Worm (Caenorhabditis elegans) whole organism, L1 larva: Measurements from ENCODE around the gene C37C3.1.

Source experiments
- C04F5.9 ChIP-seq: sonication (generic microtip); optimal IDR thresholded peaks from 2 replicates; lab custom pipeline; 2016; ENCODE audit warnings: missing genetic modification characterization, missing compliant biosample characterization
- C16A3.4 ChIP-seq: fragments of 150-350 bp; optimal IDR thresholded peaks from 2 replicates; lab custom pipeline; 2014; ENCODE audit warnings: missing biosample characterization, missing genetic modification characterization
- alr-1 ChIP-seq: fragments of 200-800 bp; sonication (Bioruptor generic); optimal IDR thresholded peaks from 2 replicates; lab custom pipeline; 2018; ENCODE audit warnings: borderline replicate concordance, mild to moderate bottlenecking, missing genetic modification characterization, missing compliant biosample characterization
- aly-2 ChIP-seq: fragments of 150-350 bp; optimal IDR thresholded peaks from 2 replicates; lab custom pipeline; 2014; ENCODE audit warnings: missing biosample characterization, missing genetic modification characterization
- ama-1 ChIP-seq: fragments of 150-350 bp; optimal IDR thresholded peaks from 2 replicates; lab custom pipeline; 2014
- blmp-1 ChIP-seq: fragments of 150-350 bp; optimal IDR thresholded peaks from 2 replicates; lab custom pipeline; 2014; ENCODE audit warnings: missing biosample characterization, missing genetic modification characterization
- ceh-63 ChIP-seq: fragments of 200-800 bp; sonication (Bioruptor generic); optimal IDR thresholded peaks from 2 replicates; lab custom pipeline; 2018; ENCODE audit warnings: mild to moderate bottlenecking, missing genetic modification characterization, missing compliant biosample characterization
- ceh-82 ChIP-seq, 3 experiments: fragments of 150-350 bp in 1 of 3; sonication (generic microtip) in 2 of 3; optimal IDR thresholded peaks; 2 replicates each; lab custom pipeline; 2014 to 2017; ENCODE audit warnings: missing biosample characterization in 3 of 3, missing genetic modification characterization in 3 of 3
- ceh-90 ChIP-seq: sonication (generic microtip); optimal IDR thresholded peaks from 2 replicates; lab custom pipeline; 2016; ENCODE audit warnings: missing genetic modification characterization, missing compliant biosample characterization
- efl-1 ChIP-seq, 4 experiments: fragments of 150-350 bp; optimal IDR thresholded peaks in 3 of 4; peaks in 1 of 4; 1 replicate in 1 of 4; 2 replicates in 3 of 4; lab custom pipeline; 2014; ENCODE audit warnings: missing biosample characterization in 2 of 4, missing genetic modification characterization in 2 of 4, missing genetic modification reagents in 2 of 4
- efl-3 ChIP-seq: fragments of 200-800 bp; sonication (Bioruptor generic); optimal IDR thresholded peaks from 2 replicates; lab custom pipeline; 2018; ENCODE audit warnings: mild to moderate bottlenecking, missing genetic modification characterization, missing compliant biosample characterization
- egl-27 ChIP-seq, 2 experiments: fragments of 150-350 bp in 1 of 2; sonication (generic microtip); optimal IDR thresholded peaks; 3 replicates each; lab custom pipeline; 2017 to 2018; ENCODE audit warnings: missing biosample characterization in 2 of 2, missing genetic modification characterization in 2 of 2, missing genetic modification reagents in 2 of 2
- elt-3 ChIP-seq, 6 experiments: fragments of 150-350 bp in 1 of 6; sonication (generic microtip); optimal IDR thresholded peaks; 2 replicates each; lab custom pipeline; 2017 to 2018; ENCODE audit warnings: missing biosample characterization in 6 of 6, missing genetic modification characterization in 6 of 6, inconsistent platforms in 1 of 6
- ets-5 ChIP-seq: fragments of 200-800 bp; sonication (Bioruptor generic); IDR thresholded peaks from 2 replicates; pipeline ENCODE4 v1.3.6; 2022; ENCODE audit warnings: missing genetic modification characterization, missing compliant biosample characterization
- fkh-10 ChIP-seq: sonication (generic microtip); optimal IDR thresholded peaks from 2 replicates; lab custom pipeline; 2017; ENCODE audit warnings: missing biosample characterization, missing genetic modification reagents, missing genetic modification characterization
- fkh-4 ChIP-seq: sonication (generic microtip); optimal IDR thresholded peaks from 2 replicates; lab custom pipeline; 2016; ENCODE audit warnings: missing compliant biosample characterization, missing genetic modification characterization, borderline replicate concordance
- hlh-17 ChIP-seq: fragments of 200-800 bp; sonication (Bioruptor generic); optimal IDR thresholded peaks from 2 replicates; lab custom pipeline; 2018; ENCODE audit warnings: missing genetic modification characterization, mild to moderate bottlenecking, missing compliant biosample characterization, moderate library complexity, borderline replicate concordance
- lin-13 ChIP-seq: fragments of 150-350 bp; optimal IDR thresholded peaks from 2 replicates; lab custom pipeline; 2014; ENCODE audit warnings: missing biosample characterization, missing genetic modification reagents, missing genetic modification characterization
- lin-14 ChIP-seq: fragments of 200-800 bp; sonication (Bioruptor generic); optimal IDR thresholded peaks from 2 replicates; lab custom pipeline; 2018; ENCODE audit warnings: mild to moderate bottlenecking, missing genetic modification characterization, moderate library complexity, missing compliant biosample characterization
- lin-35 ChIP-seq, 2 experiments: fragments of 150-350 bp; optimal IDR thresholded peaks; 2 replicates each; lab custom pipeline; 2014; ENCODE audit warnings: missing biosample characterization in 2 of 2, missing genetic modification characterization in 2 of 2, missing genetic modification reagents in 2 of 2
- lir-3 ChIP-seq: sonication (generic microtip); optimal IDR thresholded peaks from 2 replicates; lab custom pipeline; 2016; ENCODE audit warnings: mild to moderate bottlenecking, missing genetic modification characterization, moderate library complexity, missing compliant biosample characterization; ENCODE audit not compliant: poor library complexity
- lsy-2 ChIP-seq, 2 experiments: fragments of 150-350 bp; optimal IDR thresholded peaks; 2 replicates each; lab custom pipeline; 2014; ENCODE audit warnings: missing biosample characterization in 2 of 2, missing genetic modification characterization in 2 of 2
- mab-9 ChIP-seq: fragments of 200-800 bp; sonication (Bioruptor generic); IDR thresholded peaks from 2 replicates; pipeline ENCODE4 v1.3.6; 2022; ENCODE audit warnings: missing genetic modification reagents, missing genetic modification characterization, missing compliant biosample characterization
- mef-2 ChIP-seq: fragments of 150-350 bp; optimal IDR thresholded peaks from 2 replicates; lab custom pipeline; 2014; ENCODE audit warnings: missing biosample characterization, missing genetic modification characterization
- mep-1 ChIP-seq: fragments of 150-350 bp; optimal IDR thresholded peaks from 2 replicates; lab custom pipeline; 2014; ENCODE audit warnings: missing biosample characterization, missing genetic modification characterization
- nhr-12 ChIP-seq: sonication (generic microtip); optimal IDR thresholded peaks from 2 replicates; lab custom pipeline; 2017; ENCODE audit warnings: missing biosample characterization, missing genetic modification characterization
- nhr-20 ChIP-seq: sonication (generic microtip); optimal IDR thresholded peaks from 2 replicates; lab custom pipeline; 2016; ENCODE audit warnings: mild to moderate bottlenecking, missing genetic modification characterization, missing compliant biosample characterization
- nhr-237 ChIP-seq: fragments of 150-350 bp; optimal IDR thresholded peaks from 2 replicates; lab custom pipeline; 2014; ENCODE audit warnings: missing biosample characterization, missing genetic modification characterization
- nhr-71 ChIP-seq: sonication (generic microtip); optimal IDR thresholded peaks from 2 replicates; lab custom pipeline; 2016; ENCODE audit warnings: mild to moderate bottlenecking, missing genetic modification characterization, moderate library complexity, missing compliant biosample characterization
- nhr-90 ChIP-seq: sonication (generic microtip); optimal IDR thresholded peaks from 2 replicates; lab custom pipeline; 2016; ENCODE audit warnings: mild to moderate bottlenecking, missing genetic modification characterization, missing compliant biosample characterization; ENCODE audit not compliant: poor library complexity
- pag-3 ChIP-seq: sonication (generic microtip); optimal IDR thresholded peaks from 2 replicates; lab custom pipeline; 2017; ENCODE audit warnings: missing genetic modification characterization, mild to moderate bottlenecking, missing compliant biosample characterization, antibody characterized with exemption, borderline replicate concordance; ENCODE audit not compliant: insufficient read depth
- skn-1 ChIP-seq: fragments of 150-350 bp; optimal IDR thresholded peaks from 2 replicates; lab custom pipeline; 2014; ENCODE audit warnings: missing biosample characterization, missing genetic modification characterization
- snpc-4 ChIP-seq: fragments of 150-350 bp; optimal IDR thresholded peaks from 2 replicates; lab custom pipeline; 2014; ENCODE audit warnings: missing biosample characterization, missing genetic modification characterization
- snu-23 ChIP-seq: sonication (generic microtip); optimal IDR thresholded peaks from 2 replicates; lab custom pipeline; 2016; ENCODE audit warnings: missing genetic modification characterization, missing compliant biosample characterization
- sox-4 ChIP-seq: sonication (generic microtip); optimal IDR thresholded peaks from 2 replicates; lab custom pipeline; 2016; ENCODE audit warnings: missing genetic modification characterization, missing compliant biosample characterization
- sptf-1 ChIP-seq: fragments of 150-350 bp; optimal IDR thresholded peaks from 2 replicates; lab custom pipeline; 2014; ENCODE audit warnings: missing biosample characterization, missing genetic modification characterization
- sup-37 ChIP-seq: fragments of 200-800 bp; sonication (Bioruptor generic); optimal IDR thresholded peaks from 2 replicates; lab custom pipeline; 2018; ENCODE audit warnings: mild to moderate bottlenecking, missing genetic modification characterization, missing compliant biosample characterization
- unc-130 ChIP-seq: fragments of 150-350 bp; optimal IDR thresholded peaks from 2 replicates; lab custom pipeline; 2017; ENCODE audit warnings: missing biosample characterization, missing genetic modification characterization, inconsistent platforms
- unc-30 ChIP-seq: sonication (generic microtip); optimal IDR thresholded peaks from 2 replicates; lab custom pipeline; 2017; ENCODE audit warnings: missing biosample characterization, missing genetic modification characterization
- vab-15 ChIP-seq: sonication (generic microtip); optimal IDR thresholded peaks from 2 replicates; lab custom pipeline; 2017; ENCODE audit warnings: missing genotype, mild to moderate bottlenecking, missing genetic modification characterization, missing compliant biosample characterization
- xbp-1 ChIP-seq: sonication (generic microtip); optimal IDR thresholded peaks from 2 replicates; lab custom pipeline; 2016; ENCODE audit warnings: missing genetic modification characterization, missing compliant biosample characterization
- zag-1 ChIP-seq: fragments of 150-350 bp; optimal IDR thresholded peaks from 2 replicates; lab custom pipeline; 2014; ENCODE audit warnings: missing biosample characterization, missing genetic modification characterization
- ztf-11 ChIP-seq, 2 experiments: sonication (generic microtip); optimal IDR thresholded peaks; 2 replicates each; lab custom pipeline; 2016 to 2017; ENCODE audit warnings: missing genetic modification characterization in 2 of 2, missing biosample characterization in 1 of 2, missing compliant biosample characterization in 1 of 2

The C37C3.1 gene

DNA sequence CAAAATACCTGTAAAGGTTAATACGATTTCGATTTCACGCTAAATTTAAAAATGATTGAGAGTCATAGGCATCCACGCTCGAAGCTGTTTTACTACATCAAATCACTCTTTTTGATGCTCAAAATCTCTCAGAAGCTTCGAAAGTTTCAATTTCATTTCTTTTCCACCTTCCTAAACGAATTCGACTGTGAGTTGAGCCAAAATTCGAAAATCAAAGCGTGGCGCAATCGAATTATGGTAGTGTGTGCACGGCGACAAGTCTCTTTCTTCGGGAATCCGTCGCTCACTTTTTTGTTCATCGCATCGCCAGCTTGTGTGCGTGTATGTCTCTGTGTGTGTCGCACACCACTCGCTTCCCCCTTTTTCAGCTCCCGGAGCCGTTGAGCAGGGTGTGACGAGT lies 15.2 kb downstream of the C37C3.1 start:
- no peak for TF ChIP-seq alr-1 (tag; lab: Kevin White, UChicago)
- no peak for TF ChIP-seq lin-13 (GFP tag; lab: Kevin White, UChicago)
- TF ChIP-seq ztf-11 (tag; optimal IDR thresholded peaks at IDR 0.05; lab: Kevin White, UChicago): no peak
- TF ChIP-seq lin-14 (GFP tag; lab: Kevin White, UChicago): peak; percentile 58
- peak; percentile 81 for TF ChIP-seq fkh-10 (GFP tag; lab: Kevin White, UChicago)
- TF ChIP-seq, all 84 proteins: peak for 2

DNA sequence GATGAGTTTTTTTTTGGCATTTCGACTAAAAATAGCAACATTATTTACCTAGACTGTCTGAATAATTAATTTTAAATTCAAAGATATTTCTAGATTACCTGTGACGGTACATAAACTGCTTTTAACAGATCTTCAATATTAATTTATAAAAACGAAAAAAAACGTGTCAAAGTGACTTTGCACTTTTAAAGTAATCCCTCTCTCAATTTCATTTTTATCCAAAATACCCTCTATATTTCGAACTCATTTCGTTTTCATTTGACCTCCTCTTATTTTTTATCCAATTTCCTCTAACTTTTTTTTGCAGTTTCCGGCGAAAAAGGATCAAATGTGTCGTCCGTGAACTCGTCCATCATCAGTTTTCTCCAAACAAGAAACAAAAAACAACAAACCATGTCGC lies 17.7 kb downstream of the C37C3.1 start, which contains the start of gene F40A3.4:
F40A3.4 (plus strand) TSS at position 301 of the 400 bp plus-strand sequence.
- TF ChIP-seq elt-3 (tag; optimal IDR thresholded peaks at IDR 0.05; lab: Kevin White, UChicago) (no peak), efl-1 (optimal IDR thresholded peaks at IDR 0.05; lab: Kevin White, UChicago) (no peak), efl-1 (GFP tag; optimal IDR thresholded peaks at IDR 0.05 in 1 of 2; lab: Kevin White, UChicago) (peak in 1 of 2 experiments; percentile 48)

DNA sequence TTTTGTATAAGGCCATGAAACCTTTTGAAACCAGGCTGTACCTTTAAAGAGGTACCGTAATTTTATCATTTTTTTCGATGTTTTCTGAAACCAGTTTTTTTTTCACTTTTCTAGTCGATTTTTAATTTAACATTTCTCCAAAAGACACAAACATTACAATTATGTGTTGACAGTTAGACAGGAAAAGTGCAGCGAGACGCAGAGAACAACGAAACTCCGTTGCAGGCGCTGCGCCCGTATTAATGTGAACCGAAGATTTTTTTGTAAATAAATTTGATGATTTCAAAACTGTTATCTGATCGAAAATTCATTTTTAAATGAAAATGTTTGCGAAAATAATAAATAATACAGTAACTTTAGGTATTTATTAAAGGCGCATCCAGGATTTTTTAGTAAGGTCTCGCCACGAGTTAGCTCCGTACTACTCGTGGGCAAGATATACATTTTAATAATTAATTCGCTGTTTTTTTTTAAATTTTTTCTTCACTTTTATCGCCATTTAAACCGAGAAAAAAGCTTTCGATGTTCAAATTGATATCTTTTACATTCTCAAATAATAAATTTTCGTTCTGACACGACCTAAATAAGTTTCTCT lies 19.2 kb downstream of the C37C3.1 start, which contains the start of gene F40A3.3:
F40A3.3 (plus strand) TSS at position 564 of the 595 bp plus-strand sequence.
- TF ChIP-seq nhr-237 (no peak), lsy-2 (tag; optimal IDR thresholded peaks at IDR 0.05; lab: Kevin White, UChicago) (peak in 1 of 2 experiments; percentile 34), efl-1 (optimal IDR thresholded peaks at IDR 0.05; lab: Kevin White, UChicago) (no peak), efl-1 (GFP tag; optimal IDR thresholded peaks at IDR 0.05 in 1 of 2; lab: Kevin White, UChicago) (peak in 1 of 2 experiments; percentile 11), snu-23 (GFP tag; lab: Kevin White, UChicago) (peak; percentile 14), nhr-20 (no peak), C16A3.4 (tag; lab: Kevin White, UChicago) (peak; percentile 2), lin-14 (GFP tag; lab: Kevin White, UChicago) (peak; percentile 10), snpc-4 (no peak), blmp-1 (tag; lab: Kevin White, UChicago) (peak; percentile 22), mef-2 (no peak), mep-1 (tag; lab: Kevin White, UChicago) (peak; percentile 33)

DNA sequence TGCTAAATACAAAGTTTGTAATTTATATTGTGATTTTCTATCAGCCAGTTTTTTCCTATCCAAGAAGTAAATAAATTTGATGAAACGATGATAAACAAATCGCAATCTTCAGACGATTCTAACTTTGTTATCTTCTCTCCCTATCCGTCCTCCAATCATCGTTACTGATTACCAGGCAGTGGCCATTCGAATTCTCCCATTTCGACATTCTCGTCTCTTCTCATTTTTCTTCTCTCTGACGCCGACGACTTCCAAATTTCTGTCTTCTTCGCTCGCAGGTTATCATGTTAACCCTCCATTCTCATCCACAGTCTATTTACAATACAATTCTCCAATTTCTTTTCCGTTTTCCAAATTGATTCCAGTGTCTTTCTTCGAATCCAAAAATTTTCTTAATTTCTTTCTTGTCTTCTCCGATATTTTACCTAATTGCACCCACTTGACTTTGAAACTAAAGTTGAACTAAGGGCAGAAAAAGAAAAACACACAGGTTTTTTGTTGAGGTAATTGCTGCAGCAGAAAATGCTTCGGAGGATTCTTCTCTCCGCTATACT lies 20.7 kb downstream of the C37C3.1 start, which contains the start of gene F40A3.2:
F40A3.2 (plus strand) TSS at position 504 of the 554 bp plus-strand sequence.
- TF ChIP-seq ama-1 (no peak), sup-37 (no peak), C04F5.9 (tag; lab: Kevin White, UChicago) (no peak), ceh-82 (tag; optimal IDR thresholded peaks at IDR 0.05; lab: Kevin White, UChicago) (no peak), lin-35 (GFP tag; optimal IDR thresholded peaks at IDR 0.05; lab: Kevin White, UChicago) (peak in 1 of 2 experiments; percentile 12), ceh-63 (GFP tag; lab: Kevin White, UChicago) (no peak), nhr-71 (no peak), snu-23 (GFP tag; lab: Kevin White, UChicago) (peak; percentile 31), hlh-17 (GFP tag; lab: Kevin White, UChicago) (no peak), sox-4 (tag; lab: Kevin White, UChicago) (no peak), zag-1 (no peak), lin-14 (GFP tag; lab: Kevin White, UChicago) (peak; percentile 33), unc-130 (tag; lab: Kevin White, UChicago) (no peak), C16A3.4 (tag; lab: Kevin White, UChicago) (no peak), ets-5 (GFP tag; lab: Robert Waterston, UW) (no peak), snpc-4 (no peak), lsy-2 (tag; optimal IDR thresholded peaks at IDR 0.05; lab: Kevin White, UChicago) (peak in 1 of 2 experiments; percentile 22), nhr-90 (tag; lab: Kevin White, UChicago) (no peak), elt-3 (tag; optimal IDR thresholded peaks at IDR 0.05; lab: Kevin White, UChicago) (peak in 5 of 6 experiments; percentile 21 to 75 (median 49)), efl-3 (GFP tag; lab: Kevin White, UChicago) (no peak), ceh-90 (tag; lab: Kevin White, UChicago) (no peak), nhr-12 (tag; lab: Kevin White, UChicago) (no peak), xbp-1 (no peak), mab-9 (no peak), vab-15 (no peak), skn-1 (tag; lab: Kevin White, UChicago) (no peak), fkh-4 (tag; lab: Kevin White, UChicago) (no peak), unc-30 (tag; lab: Kevin White, UChicago) (no peak), pag-3 (no peak), aly-2 (tag; lab: Kevin White, UChicago) (no peak), sptf-1 (no peak), lir-3 (tag; lab: Kevin White, UChicago) (no peak), egl-27 (tag; optimal IDR thresholded peaks at IDR 0.05; lab: Kevin White, UChicago) (no peak)
